Worm (Caenorhabditis elegans) whole organism, L4 larva: ENCODE results near the gene cah-3.

Experiments
- F10B5.3 ChIP-seq: sonication (generic microtip); optimal IDR thresholded peaks from 2 replicates; lab custom pipeline; 2016; ENCODE audit warnings: mild to moderate bottlenecking, missing genetic modification characterization, missing compliant biosample characterization
- F26F4.8 ChIP-seq: fragments of 200-800 bp; sonication (Bioruptor generic); conservative IDR thresholded peaks from 2 replicates; pipeline ENCODE4 v1.3.6; 2022; ENCODE audit warnings: missing genetic modification characterization, missing compliant biosample characterization
- Y105C5A.15 ChIP-seq: fragments of 200-800 bp; sonication (Bioruptor generic); IDR thresholded peaks from 2 replicates; pipeline ENCODE4 v1.3.6; 2022; ENCODE audit warnings: missing genetic modification characterization, missing compliant biosample characterization
- aha-1 ChIP-seq: fragments of 150-350 bp; peaks from one replicate; lab custom pipeline; 2014; ENCODE audit warnings: missing biosample characterization, missing genetic modification characterization
- ceh-20 ChIP-seq: fragments of 200-800 bp; sonication (Bioruptor generic); IDR thresholded peaks from 2 replicates; pipeline ENCODE4 v1.3.6; 2022; ENCODE audit warnings: missing genetic modification reagents, missing genetic modification characterization, missing compliant biosample characterization
- ceh-32 ChIP-seq: sonication (generic microtip); optimal IDR thresholded peaks from 2 replicates; lab custom pipeline; 2016; ENCODE audit warnings: mild to moderate bottlenecking, missing genetic modification characterization, missing compliant biosample characterization; ENCODE audit not compliant: poor library complexity
- ceh-44 ChIP-seq: fragments of 200-800 bp; sonication (Bioruptor generic); IDR thresholded peaks from 2 replicates; pipeline ENCODE4 v1.3.6; 2022; ENCODE audit warnings: missing genetic modification reagents, missing genetic modification characterization, missing compliant biosample characterization
- ceh-82 ChIP-seq: sonication (generic microtip); optimal IDR thresholded peaks from 2 replicates; lab custom pipeline; 2017; ENCODE audit warnings: missing biosample characterization, missing genetic modification characterization
- ctbp-1 ChIP-seq: fragments of 200-800 bp; sonication (Bioruptor generic); IDR thresholded peaks from 2 replicates; pipeline ENCODE4 v1.3.6; 2022; ENCODE audit warnings: missing genetic modification reagents, missing genetic modification characterization, missing compliant biosample characterization
- daf-16 ChIP-seq, 3 experiments: sonication (generic microtip); optimal IDR thresholded peaks; 2 replicates each; lab custom pipeline; 2016 to 2017; ENCODE audit warnings: missing genetic modification characterization in 3 of 3, missing genetic modification reagents in 3 of 3, mild to moderate bottlenecking in 2 of 3, missing compliant biosample characterization in 2 of 3, missing biosample characterization in 1 of 3, moderate library complexity in 1 of 3
- daf-8 ChIP-seq: fragments of 200-800 bp; sonication (Bioruptor generic); IDR thresholded peaks from 2 replicates; pipeline ENCODE4 v1.3.6; 2022; ENCODE audit warnings: missing genetic modification characterization, missing compliant biosample characterization
- dmd-6 ChIP-seq: fragments of 200-800 bp; sonication (Bioruptor generic); IDR thresholded peaks from 2 replicates; pipeline ENCODE4 v1.3.6; 2022; ENCODE audit warnings: missing genetic modification reagents, missing genetic modification characterization, missing compliant biosample characterization
- dpl-1 ChIP-seq: fragments of 150-350 bp; optimal IDR thresholded peaks from 2 replicates; lab custom pipeline; 2014; ENCODE audit warnings: missing biosample characterization, missing genetic modification reagents, missing genetic modification characterization
- duxl-1 ChIP-seq: sonication (generic microtip); optimal IDR thresholded peaks from 2 replicates; lab custom pipeline; 2016; ENCODE audit warnings: mild to moderate bottlenecking, missing genetic modification characterization, moderate library complexity, missing compliant biosample characterization; ENCODE audit not compliant: poor library complexity
- egl-27 ChIP-seq: sonication (generic microtip); optimal IDR thresholded peaks from 3 replicates; lab custom pipeline; 2017; ENCODE audit warnings: missing biosample characterization, missing genetic modification reagents, missing genetic modification characterization
- fkh-10 ChIP-seq: fragments of 150-350 bp; optimal IDR thresholded peaks from 2 replicates; lab custom pipeline; 2014; ENCODE audit warnings: missing biosample characterization, missing genetic modification reagents, missing genetic modification characterization
- hlh-11 ChIP-seq: fragments of 200-800 bp; sonication (Bioruptor generic); optimal IDR thresholded peaks from 2 replicates; lab custom pipeline; 2018; ENCODE audit warnings: mild to moderate bottlenecking, missing genetic modification characterization, missing compliant biosample characterization
- hlh-30 ChIP-seq: sonication (generic microtip); optimal IDR thresholded peaks from 2 replicates; lab custom pipeline; 2017; ENCODE audit warnings: antibody characterized with exemption, mild to moderate bottlenecking, missing genetic modification characterization, missing compliant biosample characterization; ENCODE audit not compliant: insufficient read depth
- jun-1 ChIP-seq: fragments of 150-350 bp; optimal IDR thresholded peaks from 2 replicates; lab custom pipeline; 2014; ENCODE audit warnings: missing biosample characterization, missing genetic modification reagents, missing genetic modification characterization
- lin-1 ChIP-seq: fragments of 200-800 bp; sonication (Bioruptor generic); IDR thresholded peaks from 2 replicates; pipeline ENCODE4 v1.3.6; 2022; ENCODE audit warnings: missing genetic modification reagents, missing genetic modification characterization, missing compliant biosample characterization
- lsy-2 ChIP-seq, 2 experiments: fragments of 150-350 bp in 1 of 2; sonication (generic microtip) in 1 of 2; optimal IDR thresholded peaks; 2 replicates each; lab custom pipeline; 2014 to 2017; ENCODE audit warnings: missing biosample characterization in 2 of 2, missing genetic modification characterization in 2 of 2
- mdl-1 ChIP-seq, 2 experiments: fragments of 150-350 bp in 1 of 2; sonication (generic microtip) in 1 of 2; optimal IDR thresholded peaks; 2 replicates each; lab custom pipeline; 2014 to 2017; ENCODE audit warnings: missing biosample characterization in 2 of 2, missing genetic modification characterization in 2 of 2
- mep-1 ChIP-seq: fragments of 150-350 bp; sonication (generic microtip); optimal IDR thresholded peaks from 3 replicates; lab custom pipeline; 2014; ENCODE audit warnings: missing biosample characterization, missing genetic modification characterization
- nhr-102 ChIP-seq: sonication (generic microtip); optimal IDR thresholded peaks from 2 replicates; lab custom pipeline; 2016; ENCODE audit warnings: mild to moderate bottlenecking, missing genetic modification characterization, moderate library complexity, missing compliant biosample characterization
- nhr-11 ChIP-seq: fragments of 150-350 bp; optimal IDR thresholded peaks from 2 replicates; lab custom pipeline; 2014; ENCODE audit warnings: missing biosample characterization, missing genetic modification characterization
- nhr-41 ChIP-seq: fragments of 200-800 bp; sonication (Bioruptor generic); IDR thresholded peaks from 2 replicates; pipeline ENCODE4 v1.3.6; 2022; ENCODE audit warnings: missing genetic modification reagents, missing genetic modification characterization, missing compliant biosample characterization
- nhr-42 ChIP-seq: fragments of 200-800 bp; sonication (Bioruptor generic); IDR thresholded peaks from 2 replicates; pipeline ENCODE4 v1.3.6; 2022; ENCODE audit warnings: missing genetic modification characterization, missing compliant biosample characterization
- nhr-77 ChIP-seq: fragments of 150-350 bp; optimal IDR thresholded peaks from 2 replicates; lab custom pipeline; 2014; ENCODE audit warnings: missing biosample characterization, missing genetic modification characterization
- rbr-2 ChIP-seq: sonication (generic microtip); optimal IDR thresholded peaks from 2 replicates; lab custom pipeline; 2016; ENCODE audit warnings: missing genotype, missing genetic modification characterization, missing compliant biosample characterization
- saeg-2 ChIP-seq: fragments of 200-800 bp; sonication (Bioruptor generic); IDR thresholded peaks from 2 replicates; pipeline ENCODE4 v1.3.6; 2022; ENCODE audit warnings: missing genetic modification reagents, missing genetic modification characterization, missing compliant biosample characterization
- sdz-12 ChIP-seq: fragments of 200-800 bp; sonication (Bioruptor generic); optimal IDR thresholded peaks from 2 replicates; lab custom pipeline; 2018; ENCODE audit warnings: mild to moderate bottlenecking, missing genetic modification characterization, missing compliant biosample characterization
- tra-1 ChIP-seq: fragments of 200-800 bp; sonication (Bioruptor generic); IDR thresholded peaks from 2 replicates; pipeline ENCODE4 v1.3.6; 2022; ENCODE audit warnings: missing genetic modification reagents, missing genetic modification characterization, missing compliant biosample characterization
- zag-1 ChIP-seq: fragments of 150-350 bp; optimal IDR thresholded peaks from 2 replicates; lab custom pipeline; 2014; ENCODE audit warnings: missing biosample characterization, missing genetic modification characterization
- zip-11 ChIP-seq: fragments of 200-800 bp; sonication (Bioruptor generic); IDR thresholded peaks from 2 replicates; pipeline ENCODE4 v1.3.6; 2022; ENCODE audit warnings: missing genetic modification characterization, missing compliant biosample characterization
- zip-2 ChIP-seq: fragments of 150-350 bp; optimal IDR thresholded peaks from 2 replicates; lab custom pipeline; 2014; ENCODE audit warnings: missing biosample characterization, missing genetic modification characterization
- ztf-7 ChIP-seq: fragments of 150-350 bp; optimal IDR thresholded peaks from 2 replicates; lab custom pipeline; 2014; ENCODE audit warnings: missing biosample characterization, missing genetic modification characterization

The cah-3 gene

DNA sequence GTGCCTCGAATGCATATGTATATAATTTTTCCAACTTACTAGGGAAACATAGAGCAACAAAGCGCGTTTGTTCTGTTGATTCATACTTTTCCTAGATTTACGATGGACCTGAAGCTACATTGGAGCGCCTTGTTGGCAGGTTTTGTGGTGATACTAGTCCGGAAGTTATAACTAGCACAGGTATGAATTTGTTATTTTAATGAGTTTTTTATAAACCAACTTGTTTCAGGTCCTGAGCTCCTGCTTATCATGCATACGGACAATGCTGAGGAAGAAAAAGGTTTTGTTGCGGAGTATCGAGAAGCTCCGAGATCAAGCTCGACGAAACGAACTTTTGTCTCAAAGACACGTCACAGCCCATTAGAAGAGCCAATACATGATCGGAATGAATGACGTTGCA is 16.5 kb upstream of the cah-3 start, which contains the start of gene F38E9.1:
TSS of gene F38E9.1 (plus strand) at position 301 of the 400 bp plus-strand sequence.
- TF ChIP-seq zip-2 (tag; lab: Kevin White, UChicago) (no peak), ceh-32 (no peak), zag-1 (tag; lab: Kevin White, UChicago) (no peak), egl-27 (tag; lab: Kevin White, UChicago) (no peak), lin-1 (GFP tag; lab: Robert Waterston, UW) (no peak), dpl-1 (GFP tag; lab: Kevin White, UChicago) (no peak), ceh-20 (GFP tag; lab: Robert Waterston, UW) (no peak), duxl-1 (tag; lab: Kevin White, UChicago) (no peak), sdz-12 (GFP tag; lab: Kevin White, UChicago) (no peak), nhr-102 (tag; lab: Kevin White, UChicago) (no peak)

ce11 chrX:16480232-16480631 is 7.0 kb upstream of the cah-3 start:
- peak; percentile 57 for TF ChIP-seq aha-1
- no peak for TF ChIP-seq lsy-2 (tag; optimal IDR thresholded peaks at IDR 0.05; lab: Kevin White, UChicago)
- no peak for TF ChIP-seq nhr-77 (tag; lab: Kevin White, UChicago)
- TF ChIP-seq Y105C5A.15 (GFP tag; lab: Robert Waterston, UW), result no peak

DNA sequence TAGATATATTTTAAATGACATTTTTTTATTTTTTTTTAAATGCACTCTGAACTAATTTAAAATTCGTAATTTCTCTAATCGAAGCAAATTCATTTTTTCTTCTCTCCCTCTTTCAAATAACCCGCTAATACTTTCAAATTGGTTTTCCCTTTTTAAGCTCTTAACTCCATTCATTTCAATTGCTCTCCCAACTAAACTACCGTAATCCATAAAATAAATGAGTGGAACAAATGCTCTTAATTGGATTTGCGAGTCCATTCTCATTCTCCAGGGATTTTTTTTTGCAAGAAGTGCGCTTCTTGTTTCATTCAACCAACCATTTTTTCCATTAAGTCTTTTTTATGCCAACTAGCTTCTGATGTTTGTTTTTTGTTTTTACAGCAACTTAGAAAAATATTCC is 6.3 kb upstream of the cah-3 start:
- TF ChIP-seq lsy-2 (tag; optimal IDR thresholded peaks at IDR 0.05; lab: Kevin White, UChicago), result peak in 1 of 2 experiments; percentile 57
- peak; percentile 21 for TF ChIP-seq ceh-32
- no peak for TF ChIP-seq ceh-82 (tag; lab: Kevin White, UChicago)
- no peak for TF ChIP-seq jun-1 (tag; lab: Kevin White, UChicago)
- TF ChIP-seq, all 104 proteins: peak for 2

- peak in 1 of 2 experiments; percentile 92 for TF ChIP-seq daf-16 (GFP tag; optimal IDR thresholded peaks at IDR 0.05; lab: Kevin White, UChicago)
- no peak for TF ChIP-seq daf-16 (tag; optimal IDR thresholded peaks at IDR 0.05; lab: Kevin White, UChicago)
- TF ChIP-seq aha-1, result peak; percentile 59
- TF ChIP-seq hlh-30 (tag; lab: Kevin White, UChicago), result no peak
Observed at ce11 chrX:16482944-16483343, 4.3 kb upstream of the cah-3 start.

ce11 chrX:16484043-16484442 is 3.2 kb upstream of the cah-3 start:
- TF ChIP-seq ceh-44 (no peak), dpl-1 (GFP tag; lab: Kevin White, UChicago) (no peak), nhr-41 (no peak), F26F4.8 (GFP tag; lab: Robert Waterston, UW) (no peak), dmd-6 (GFP tag; lab: Robert Waterston, UW) (peak; percentile 58), ctbp-1 (GFP tag; lab: Robert Waterston, UW) (0 out of 2 replicates have a peak, but pooled peaks have one; percentile 38), daf-8 (GFP tag; lab: Robert Waterston, UW) (no peak), zip-2 (tag; lab: Kevin White, UChicago) (no peak), daf-16 (GFP tag; optimal IDR thresholded peaks at IDR 0.05; lab: Kevin White, UChicago) (no peak), daf-16 (tag; optimal IDR thresholded peaks at IDR 0.05; lab: Kevin White, UChicago) (peak; percentile 24)
- TF ChIP-seq, all 104 proteins: peak for 3

ce11 chrX:16484681-16485080 is 2.6 kb upstream of the cah-3 start:
- TF ChIP-seq mdl-1 (tag; optimal IDR thresholded peaks at IDR 0.05; lab: Kevin White, UChicago) (peak in 1 of 2 experiments; percentile 36), F10B5.3 (tag; lab: Kevin White, UChicago) (no peak), nhr-11 (peak; percentile 0), mep-1 (peak; percentile 58), hlh-11 (peak; percentile 36), fkh-10 (peak; percentile 85), jun-1 (tag; lab: Kevin White, UChicago) (no peak), ztf-7 (tag; lab: Kevin White, UChicago) (no peak), ceh-20 (GFP tag; lab: Robert Waterston, UW) (peak; percentile 41; the same call in 1 of the 2 replicates), lsy-2 (tag; optimal IDR thresholded peaks at IDR 0.05; lab: Kevin White, UChicago) (peak in 1 of 2 experiments; percentile 44), aha-1 (peak; percentile 47), nhr-42 (GFP tag; lab: Robert Waterston, UW) (no peak), zip-11 (GFP tag; lab: Robert Waterston, UW) (no peak), dmd-6 (GFP tag; lab: Robert Waterston, UW) (peak; percentile 54), ceh-82 (tag; lab: Kevin White, UChicago) (no peak), tra-1 (GFP tag; lab: Robert Waterston, UW) (peak; percentile 63; the same call in 1 of the 2 replicates), ctbp-1 (GFP tag; lab: Robert Waterston, UW) (peak; percentile 63; the same call in 1 of the 2 replicates), rbr-2 (peak; percentile 31), saeg-2 (GFP tag; lab: Robert Waterston, UW) (no peak)
- TF ChIP-seq, all 104 proteins: peak for 12
